Worm (Caenorhabditis elegans) whole organism, midembryonic: Measurements from ENCODE around the gene spe-41.
A peak's percentile ranks its signal among the peaks of the same experiment; 100 is the strongest.

Experiments used
- T22C8.4 ChIP-seq: fragments of 200-800 bp; sonication (Bioruptor generic); IDR thresholded peaks from 2 replicates; pipeline ENCODE4 v1.3.6; 2022; ENCODE audit warnings: missing genetic modification characterization, missing compliant biosample characterization
- cog-1 ChIP-seq: sonication (generic microtip); optimal IDR thresholded peaks from 2 replicates; lab custom pipeline; 2016; ENCODE audit warnings: missing genetic modification characterization, missing compliant biosample characterization
- flt-1 ChIP-seq: fragments of 200-800 bp; sonication (Bioruptor generic); IDR thresholded peaks from 2 replicates; pipeline ENCODE4 v1.3.6; 2022; ENCODE audit warnings: missing genetic modification characterization, missing compliant biosample characterization
- klf-2 ChIP-seq: fragments of 200-800 bp; sonication (Bioruptor generic); conservative IDR thresholded peaks from 2 replicates; pipeline ENCODE4 v1.3.6; 2022; ENCODE audit warnings: missing genetic modification reagents, missing genetic modification characterization, missing compliant biosample characterization
- med-1 ChIP-seq: sonication (generic microtip); optimal IDR thresholded peaks from 2 replicates; lab custom pipeline; 2017; ENCODE audit warnings: missing genetic modification characterization, mild to moderate bottlenecking, missing compliant biosample characterization, antibody characterized with exemption, missing genetic modification reagents; ENCODE audit not compliant: insufficient read depth
- ref-1 ChIP-seq: fragments of 200-800 bp; sonication (Bioruptor generic); conservative IDR thresholded peaks from 2 replicates; pipeline ENCODE4 v1.3.6; 2022; ENCODE audit warnings: missing genetic modification reagents, missing genetic modification characterization, missing compliant biosample characterization
- tab-1 ChIP-seq: fragments of 200-800 bp; sonication (Bioruptor generic); IDR thresholded peaks from 2 replicates; pipeline ENCODE4 v1.3.6; 2022; ENCODE audit warnings: missing genetic modification characterization, missing compliant biosample characterization
- ztf-23 ChIP-seq: fragments of 200-800 bp; sonication (Bioruptor generic); IDR thresholded peaks from 2 replicates; pipeline ENCODE4 v1.3.6; 2022; ENCODE audit warnings: missing genetic modification reagents, missing genetic modification characterization, missing compliant biosample characterization
- ztf-29 ChIP-seq: fragments of 200-800 bp; sonication (Bioruptor generic); IDR thresholded peaks from 2 replicates; pipeline ENCODE4 v1.3.6; 2022; ENCODE audit warnings: missing genetic modification reagents, missing genetic modification characterization, missing compliant biosample characterization

spe-41 gene

ce11 chrIII:3476245-3476644 lies 32.2 kb upstream of the spe-41 start:
- TF ChIP-seq klf-2 (GFP tag; lab: Robert Waterston, UW) (peak; percentile 56; the same call in 1 of the 2 replicates), tab-1 (no peak), flt-1 (GFP tag; lab: Robert Waterston, UW) (0 out of 2 replicates have a peak, but pooled peaks have one; percentile 29), cog-1 (tag; lab: Kevin White, UChicago) (peak; percentile 66), ztf-23 (GFP tag; lab: Robert Waterston, UW) (no peak)

ce11 chrIII:3475497-3475896 lies 31.5 kb upstream of the spe-41 start, which contains the start of gene C34C12.9:
C34C12.9 (minus strand) TSS chrIII:3475512.
- TF ChIP-seq cog-1 (tag; lab: Kevin White, UChicago) (no peak), med-1 (GFP tag; lab: Kevin White, UChicago) (no peak), flt-1 (GFP tag; lab: Robert Waterston, UW) (no peak), T22C8.4 (GFP tag; lab: Robert Waterston, UW) (no peak), ztf-23 (GFP tag; lab: Robert Waterston, UW) (no peak), ref-1 (no peak), tab-1 (no peak), klf-2 (GFP tag; lab: Robert Waterston, UW) (no peak), ztf-29 (no peak)

- no peak for TF ChIP-seq ztf-23 (GFP tag; lab: Robert Waterston, UW)
- no peak for TF ChIP-seq cog-1 (tag; lab: Kevin White, UChicago)
Measured at ce11 chrIII:3475014-3475413, 31.0 kb upstream of the spe-41 start.

- TF ChIP-seq med-1 (GFP tag; lab: Kevin White, UChicago) (no peak), T22C8.4 (GFP tag; lab: Robert Waterston, UW) (peak; percentile 51), tab-1 (no peak), cog-1 (tag; lab: Kevin White, UChicago) (peak; percentile 26), ztf-29 (no peak)
Measured at ce11 chrIII:3471403-3472053, 27.5 kb upstream of the spe-41 start, which contains the start of gene rsu-1. rsu-1 (plus strand) TSS chrIII:3472003.

- no peak for TF ChIP-seq klf-2 (GFP tag; lab: Robert Waterston, UW)
- no peak for TF ChIP-seq ztf-23 (GFP tag; lab: Robert Waterston, UW)
- TF ChIP-seq med-1 (GFP tag; lab: Kevin White, UChicago): no peak
- TF ChIP-seq tab-1: no peak
- TF ChIP-seq ref-1: no peak
Measured at ce11 chrIII:3470973-3471372, 27.0 kb upstream of the spe-41 start.

- TF ChIP-seq T22C8.4 (GFP tag; lab: Robert Waterston, UW) (no peak), med-1 (GFP tag; lab: Kevin White, UChicago) (no peak), klf-2 (GFP tag; lab: Robert Waterston, UW) (no peak), ztf-29 (no peak), tab-1 (no peak), cog-1 (tag; lab: Kevin White, UChicago) (no peak), ref-1 (no peak), flt-1 (GFP tag; lab: Robert Waterston, UW) (no peak), ztf-23 (GFP tag; lab: Robert Waterston, UW) (no peak)
Measured at ce11 chrIII:3470433-3470832, 26.4 kb upstream of the spe-41 start.

ce11 chrIII:3469646-3470045 lies 25.6 kb upstream of the spe-41 start, which contains the start of gene smim-14:
smim-14 (minus strand) TSS chrIII:3469746.
- TF ChIP-seq ztf-23 (GFP tag; lab: Robert Waterston, UW) (no peak), tab-1 (no peak), T22C8.4 (GFP tag; lab: Robert Waterston, UW) (no peak), ref-1 (no peak), med-1 (GFP tag; lab: Kevin White, UChicago) (no peak), flt-1 (GFP tag; lab: Robert Waterston, UW) (no peak), cog-1 (tag; lab: Kevin White, UChicago) (no peak), klf-2 (GFP tag; lab: Robert Waterston, UW) (no peak), ztf-29 (no peak)

ce11 chrIII:3468384-3468783 lies 24.4 kb upstream of the spe-41 start:
- no peak for TF ChIP-seq ztf-29
- no peak for TF ChIP-seq T22C8.4 (GFP tag; lab: Robert Waterston, UW)
- TF ChIP-seq klf-2 (GFP tag; lab: Robert Waterston, UW): no peak
- TF ChIP-seq ref-1: no peak
- no peak for TF ChIP-seq ztf-23 (GFP tag; lab: Robert Waterston, UW)
- TF ChIP-seq flt-1 (GFP tag; lab: Robert Waterston, UW): no peak
- no peak for TF ChIP-seq tab-1
- TF ChIP-seq med-1 (GFP tag; lab: Kevin White, UChicago): no peak
- TF ChIP-seq cog-1 (tag; lab: Kevin White, UChicago): no peak

- TF ChIP-seq ztf-29: no peak
- no peak for TF ChIP-seq cog-1 (tag; lab: Kevin White, UChicago)
- no peak for TF ChIP-seq ref-1
- no peak for TF ChIP-seq T22C8.4 (GFP tag; lab: Robert Waterston, UW)
- TF ChIP-seq tab-1: no peak
- TF ChIP-seq med-1 (GFP tag; lab: Kevin White, UChicago): no peak
- no peak for TF ChIP-seq ztf-23 (GFP tag; lab: Robert Waterston, UW)
- no peak for TF ChIP-seq flt-1 (GFP tag; lab: Robert Waterston, UW)
- no peak for TF ChIP-seq klf-2 (GFP tag; lab: Robert Waterston, UW)
Measured at ce11 chrIII:3467013-3467412, 23.0 kb upstream of the spe-41 start.

ce11 chrIII:3461403-3461802 lies 17.4 kb upstream of the spe-41 start, which contains the start of gene pph-6:
pph-6 (plus strand) TSS chrIII:3461703.
- no peak for TF ChIP-seq ztf-23 (GFP tag; lab: Robert Waterston, UW)
- TF ChIP-seq flt-1 (GFP tag; lab: Robert Waterston, UW): no peak
- TF ChIP-seq tab-1: no peak
- TF ChIP-seq med-1 (GFP tag; lab: Kevin White, UChicago): no peak
- no peak for TF ChIP-seq ref-1
- TF ChIP-seq klf-2 (GFP tag; lab: Robert Waterston, UW): no peak
- TF ChIP-seq cog-1 (tag; lab: Kevin White, UChicago): no peak
- no peak for TF ChIP-seq T22C8.4 (GFP tag; lab: Robert Waterston, UW)
- TF ChIP-seq ztf-29: no peak
